Worm (Caenorhabditis elegans): ENCODE measurements around the gene snf-7.

DNA sequence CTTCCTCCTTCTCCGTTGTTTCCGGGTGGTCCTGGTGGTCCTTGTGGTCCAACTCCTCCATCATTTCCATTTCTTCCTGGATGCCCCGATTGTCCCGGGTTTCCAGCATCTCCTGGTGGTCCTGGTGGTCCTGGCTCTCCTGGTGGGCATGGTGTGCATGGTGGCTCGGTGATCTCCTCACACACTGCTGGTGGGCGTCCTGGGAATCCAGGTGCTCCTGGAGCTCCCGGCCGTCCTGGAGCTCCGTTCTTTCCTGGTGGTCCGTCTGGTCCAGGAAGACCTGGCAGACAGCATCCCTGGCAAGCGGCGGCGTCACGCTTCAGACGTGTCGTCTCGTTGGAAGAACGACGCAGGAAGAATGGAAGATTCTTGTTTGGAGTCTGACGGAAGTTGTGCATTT, 12.2 kb upstream of the snf-7 start:
- TF ChIP-seq ama-1 (optimal IDR thresholded peaks at IDR 0.05) (no peak), aly-1 (tag; optimal IDR thresholded peaks at IDR 0.05) (no peak), tbx-37 (GFP tag; conservative IDR thresholded peaks at IDR 0.05) (no peak), hnd-1 (tag; optimal IDR thresholded peaks at IDR 0.05) (no peak), flt-1 (GFP tag; IDR thresholded peaks at IDR 0.05) (no peak), F13C5.2 (tag; optimal IDR thresholded peaks at IDR 0.05) (no peak), sea-1 (GFP tag; conservative IDR thresholded peaks at IDR 0.05) (no peak), ceh-13 (GFP tag; optimal IDR thresholded peaks at IDR 0.05) (no peak), tra-4 (tag; optimal IDR thresholded peaks at IDR 0.05) (no peak), pes-1 (GFP tag; IDR thresholded peaks at IDR 0.05) (no peak), ceh-36 (tag; optimal IDR thresholded peaks at IDR 0.05) (no peak)
